Worm (Caenorhabditis elegans): ENCODE results near the gene col-145.

ce11 chrV:9160224-9160886, 2.5 kb downstream of the col-145 start, which contains the start of gene col-144:
- no peak for TF ChIP-seq jun-1 (tag; optimal IDR thresholded peaks at IDR 0.05)
- TF ChIP-seq nhr-11 (tag; optimal IDR thresholded peaks at IDR 0.05) = no peak
- TF ChIP-seq zag-1 (tag; optimal IDR thresholded peaks at IDR 0.05) = no peak
- no peak for TF ChIP-seq lin-39 (tag; optimal IDR thresholded peaks at IDR 0.05)
